Fruit fly (Drosophila melanogaster) whole organism, embryonic: ENCODE data around the gene svp.

ENCODE experiments used
- Bgb ChIP-seq: fragments of 200-800 bp; sonication (Bioruptor generic); IDR thresholded peaks from 2 replicates; pipeline ENCODE4 v1.3.6; 2022; ENCODE audit warnings: missing biosample characterization, missing genetic modification characterization; ENCODE audit not compliant: partially characterized antibody
- BtbVII ChIP-seq: fragments of 200-800 bp; sonication (Bioruptor generic); optimal IDR thresholded peaks from 3 replicates; lab custom pipeline; 2017; ENCODE audit warnings: missing biosample characterization, mild to moderate bottlenecking, missing genetic modification characterization
- CG10267 ChIP-seq: fragments of 200-800 bp; sonication (Bioruptor generic); optimal IDR thresholded peaks from 2 replicates; lab custom pipeline; 2018; ENCODE audit warnings: missing biosample characterization, mild to moderate bottlenecking, missing genetic modification characterization, moderate library complexity
- CG12769 ChIP-seq: fragments of 200-800 bp; sonication (Bioruptor generic); optimal IDR thresholded peaks from 2 replicates; lab custom pipeline; 2019; ENCODE audit warnings: missing biosample characterization, mild to moderate bottlenecking, missing genetic modification characterization, moderate library complexity
- CG1602 ChIP-seq: fragments of 200-800 bp; sonication (Bioruptor generic); optimal IDR thresholded peaks from 3 replicates; lab custom pipeline; 2016; ENCODE audit warnings: missing biosample characterization, missing genetic modification characterization
- CG16813 ChIP-seq: fragments of 200-800 bp; sonication (Bioruptor generic); IDR thresholded peaks from 3 replicates; pipeline ENCODE4 v1.3.6; 2022; ENCODE audit warnings: missing biosample characterization, missing genetic modification characterization; ENCODE audit not compliant: partially characterized antibody
- CG16815 ChIP-seq: fragments of 200-800 bp; sonication (Bioruptor generic); optimal IDR thresholded peaks from 3 replicates; lab custom pipeline; 2017; ENCODE audit warnings: missing biosample characterization, mild to moderate bottlenecking, missing genetic modification characterization
- CG17568 ChIP-seq: fragments of 200-800 bp; sonication (Bioruptor generic); optimal IDR thresholded peaks from 2 replicates; lab custom pipeline; 2018; ENCODE audit warnings: missing biosample characterization, mild to moderate bottlenecking, missing genetic modification characterization, moderate library complexity
- CG2875 ChIP-seq: fragments of 200-800 bp; sonication (Bioruptor generic); optimal IDR thresholded peaks from 2 replicates; lab custom pipeline; 2017; ENCODE audit warnings: missing biosample characterization, mild to moderate bottlenecking, missing genetic modification characterization, missing genetic modification reagents
- CG30403 ChIP-seq: fragments of 200-800 bp; sonication (Bioruptor generic); optimal IDR thresholded peaks from 3 replicates; lab custom pipeline; 2016; ENCODE audit warnings: missing biosample characterization, missing genetic modification characterization
- CG31441 ChIP-seq: fragments of 200-800 bp; sonication (Bioruptor generic); IDR thresholded peaks from 2 replicates; pipeline ENCODE4 v1.3.6; 2022; ENCODE audit warnings: missing biosample characterization, missing genetic modification characterization
- CG34422 ChIP-seq: fragments of 200-800 bp; sonication (Bioruptor generic); IDR thresholded peaks from 3 replicates; pipeline ENCODE4 v1.3.6; 2022; ENCODE audit warnings: missing biosample characterization, missing genetic modification characterization
- CG4328 ChIP-seq: fragments of 200-800 bp; sonication (Bioruptor generic); optimal IDR thresholded peaks from 3 replicates; lab custom pipeline; 2017; ENCODE audit warnings: missing biosample characterization, missing genetic modification reagents, missing genetic modification characterization
- CG4424 ChIP-seq: fragments of 200-800 bp; sonication (Bioruptor generic); optimal IDR thresholded peaks from 3 replicates; lab custom pipeline; 2016; ENCODE audit warnings: missing biosample characterization, missing genetic modification characterization
- CG4854 ChIP-seq: fragments of 200-800 bp; sonication (Bioruptor generic); optimal IDR thresholded peaks from 2 replicates; lab custom pipeline; 2016; ENCODE audit warnings: missing biosample characterization, missing genetic modification characterization, inconsistent platforms
- CG6813 ChIP-seq: fragments of 200-800 bp; sonication (Bioruptor generic); optimal IDR thresholded peaks from 2 replicates; lab custom pipeline; 2017; ENCODE audit warnings: missing biosample characterization, missing genetic modification characterization, mild to moderate bottlenecking, moderate library complexity, missing genetic modification reagents
- CG6854 ChIP-seq: fragments of 200-800 bp; sonication (Bioruptor generic); optimal IDR thresholded peaks from 3 replicates; lab custom pipeline; 2017; ENCODE audit warnings: missing biosample characterization, mild to moderate bottlenecking, missing genetic modification characterization
- CG9817 ChIP-seq: fragments of 200-800 bp; sonication (Bioruptor generic); optimal IDR thresholded peaks from 2 replicates; lab custom pipeline; 2018; ENCODE audit warnings: missing biosample characterization, mild to moderate bottlenecking, missing genetic modification characterization, moderate library complexity
- CG9876 ChIP-seq: fragments of 200-800 bp; sonication (Bioruptor generic); optimal IDR thresholded peaks from 2 replicates; lab custom pipeline; 2016; ENCODE audit warnings: missing biosample characterization, missing genetic modification characterization
- D19A ChIP-seq: fragments of 200-800 bp; optimal IDR thresholded peaks from 3 replicates; lab custom pipeline; 2019; ENCODE audit warnings: missing biosample characterization, mild to moderate bottlenecking, missing genetic modification characterization, moderate library complexity
- Dek ChIP-seq: fragments of 200-800 bp; sonication (Bioruptor generic); optimal IDR thresholded peaks from 3 replicates; lab custom pipeline; 2019; ENCODE audit warnings: missing biosample characterization, mild to moderate bottlenecking, missing genetic modification characterization, moderate library complexity
- Dfd ChIP-seq, 2 experiments: fragments of >200 bp; optimal IDR thresholded peaks; 2 replicates each; lab custom pipeline; 2017; ENCODE audit warnings: missing biosample characterization in 2 of 2, missing genetic modification characterization in 2 of 2
- E2f1 ChIP-seq: fragments of 200-800 bp; sonication (Bioruptor generic); IDR thresholded peaks from 2 replicates; pipeline ENCODE4 v1.3.6; 2022; ENCODE audit warnings: missing biosample characterization, missing genetic modification characterization
- ERR ChIP-seq: fragments of 200-800 bp; sonication (Bioruptor generic); optimal IDR thresholded peaks from 2 replicates; lab custom pipeline; 2016; ENCODE audit warnings: missing biosample characterization, missing genetic modification characterization
- Hr3 ChIP-seq: fragments of 200-800 bp; sonication (Bioruptor generic); optimal IDR thresholded peaks from 3 replicates; lab custom pipeline; 2016; ENCODE audit warnings: missing biosample characterization, missing genetic modification characterization
- Mes4 ChIP-seq: fragments of 200-800 bp; sonication (Bioruptor generic); optimal IDR thresholded peaks from 2 replicates; lab custom pipeline; 2016; ENCODE audit warnings: missing biosample characterization, missing genetic modification characterization
- NC2α ChIP-seq: fragments of 200-800 bp; sonication (Bioruptor generic); optimal IDR thresholded peaks from 2 replicates; lab custom pipeline; 2016; ENCODE audit warnings: missing biosample characterization, missing genetic modification characterization
- NFAT ChIP-seq: fragments of 200-800 bp; sonication (Bioruptor generic); IDR thresholded peaks from 2 replicates; pipeline ENCODE4 v1.3.6; 2022; ENCODE audit warnings: missing biosample characterization, missing genetic modification characterization
- Rfx ChIP-seq: fragments of 200-800 bp; sonication (Bioruptor generic); IDR thresholded peaks from 2 replicates; pipeline ENCODE4 v1.3.6; 2022; ENCODE audit warnings: missing biosample characterization, missing genetic modification characterization
- Sox102F ChIP-seq: fragments of 200-800 bp; sonication (Bioruptor generic); optimal IDR thresholded peaks from 2 replicates; lab custom pipeline; 2018; ENCODE audit warnings: missing biosample characterization, mild to moderate bottlenecking, missing genetic modification characterization, moderate library complexity
- Sry-δ ChIP-seq: fragments of 200-800 bp; sonication (Bioruptor generic); optimal IDR thresholded peaks from 2 replicates; lab custom pipeline; 2016; ENCODE audit warnings: missing biosample characterization, missing genetic modification characterization
- Stat92E ChIP-seq, 3 experiments: fragments of >200 bp in 2 of 3; fragments of 200-800 bp in 1 of 3; sonication (Bioruptor generic) in 1 of 3; optimal IDR thresholded peaks; 2 replicates each; lab custom pipeline; 2017 to 2019; ENCODE audit warnings: missing biosample characterization in 3 of 3, missing genetic modification characterization in 3 of 3, mild to moderate bottlenecking in 1 of 3, moderate library complexity in 1 of 3
- Taf1 ChIP-seq: fragments of 200-800 bp; sonication (Bioruptor generic); IDR thresholded peaks from 2 replicates; pipeline ENCODE4 v1.3.6; 2022; ENCODE audit warnings: missing biosample characterization, missing genetic modification characterization
- Tbp ChIP-seq: fragments of >200 bp; optimal IDR thresholded peaks from 2 replicates; lab custom pipeline; 2018; ENCODE audit warnings: missing biosample characterization, missing genetic modification characterization
- ase ChIP-seq: fragments of 200-800 bp; sonication (Bioruptor generic); IDR thresholded peaks from 3 replicates; pipeline ENCODE4 v1.3.6; 2022; ENCODE audit warnings: missing biosample characterization, missing genetic modification characterization
- ash1 ChIP-seq: fragments of 200-800 bp; sonication (Bioruptor generic); optimal IDR thresholded peaks from 2 replicates; lab custom pipeline; 2018; ENCODE audit warnings: missing biosample characterization, mild to moderate bottlenecking, missing genetic modification characterization
- bigmax ChIP-seq: fragments of 200-800 bp; sonication (Bioruptor generic); optimal IDR thresholded peaks from 2 replicates; lab custom pipeline; 2018; ENCODE audit warnings: missing biosample characterization, mild to moderate bottlenecking, missing genetic modification characterization
- chinmo ChIP-seq: fragments of 200-800 bp; sonication (Bioruptor generic); IDR thresholded peaks from 4 replicates; pipeline ENCODE4 v1.3.6; 2022; ENCODE audit warnings: missing biosample characterization, missing genetic modification characterization; ENCODE audit not compliant: partially characterized antibody
- da ChIP-seq: fragments of 200-800 bp; sonication (Bioruptor generic); optimal IDR thresholded peaks from 2 replicates; lab custom pipeline; 2016; ENCODE audit warnings: missing biosample characterization, missing genetic modification characterization
- h ChIP-seq: fragments of >200 bp; optimal IDR thresholded peaks from 2 replicates; lab custom pipeline; 2017
- her ChIP-seq: fragments of 200-800 bp; sonication (Bioruptor generic); optimal IDR thresholded peaks from 2 replicates; lab custom pipeline; 2016; ENCODE audit warnings: missing biosample characterization, missing genetic modification characterization
- hkb ChIP-seq, 2 experiments: fragments of 200-800 bp in 1 of 2; fragments of >200 bp in 1 of 2; sonication (Bioruptor generic) in 1 of 2; IDR thresholded peaks in 1 of 2; optimal IDR thresholded peaks in 1 of 2; 2 replicates each; pipeline versions ENCODE4 v1.3.6 to Lab custom; 2017 to 2022; ENCODE audit warnings: missing biosample characterization in 1 of 2, missing genetic modification characterization in 1 of 2
- luna ChIP-seq: fragments of 200-800 bp; sonication (Bioruptor generic); optimal IDR thresholded peaks from 2 replicates; lab custom pipeline; 2016; ENCODE audit warnings: missing biosample characterization, missing genetic modification characterization
- pzg ChIP-seq: fragments of 200-800 bp; sonication (Bioruptor generic); optimal IDR thresholded peaks from 3 replicates; lab custom pipeline; 2018; ENCODE audit warnings: missing biosample characterization, mild to moderate bottlenecking, missing genetic modification characterization, moderate library complexity
- salm ChIP-seq: fragments of 200-800 bp; sonication (Bioruptor generic); optimal IDR thresholded peaks from 2 replicates; lab custom pipeline; 2018; ENCODE audit warnings: missing biosample characterization, mild to moderate bottlenecking, missing genetic modification characterization
- sc ChIP-seq, 3 experiments: fragments of >200 bp in 2 of 3; fragments of 200-800 bp in 1 of 3; sonication (Bioruptor generic) in 1 of 3; optimal IDR thresholded peaks; 2 replicates in 2 of 3; 3 replicates in 1 of 3; lab custom pipeline; 2017; ENCODE audit warnings: mild to moderate bottlenecking in 1 of 3, missing biosample characterization in 1 of 3, missing genetic modification characterization in 1 of 3, missing genetic modification reagents in 1 of 3
- slou ChIP-seq: fragments of 200-800 bp; sonication (Bioruptor generic); optimal IDR thresholded peaks from 3 replicates; lab custom pipeline; 2016; ENCODE audit warnings: missing biosample characterization, missing genetic modification characterization
- slp2 ChIP-seq: fragments of 200-800 bp; sonication (Bioruptor generic); optimal IDR thresholded peaks from 2 replicates; lab custom pipeline; 2016; ENCODE audit warnings: missing biosample characterization, missing genetic modification characterization
- ssp ChIP-seq: fragments of 200-800 bp; sonication (Bioruptor generic); IDR thresholded peaks from 2 replicates; pipeline ENCODE4 v1.3.6; 2022; ENCODE audit warnings: missing biosample characterization, missing genetic modification characterization

svp gene

DNA sequence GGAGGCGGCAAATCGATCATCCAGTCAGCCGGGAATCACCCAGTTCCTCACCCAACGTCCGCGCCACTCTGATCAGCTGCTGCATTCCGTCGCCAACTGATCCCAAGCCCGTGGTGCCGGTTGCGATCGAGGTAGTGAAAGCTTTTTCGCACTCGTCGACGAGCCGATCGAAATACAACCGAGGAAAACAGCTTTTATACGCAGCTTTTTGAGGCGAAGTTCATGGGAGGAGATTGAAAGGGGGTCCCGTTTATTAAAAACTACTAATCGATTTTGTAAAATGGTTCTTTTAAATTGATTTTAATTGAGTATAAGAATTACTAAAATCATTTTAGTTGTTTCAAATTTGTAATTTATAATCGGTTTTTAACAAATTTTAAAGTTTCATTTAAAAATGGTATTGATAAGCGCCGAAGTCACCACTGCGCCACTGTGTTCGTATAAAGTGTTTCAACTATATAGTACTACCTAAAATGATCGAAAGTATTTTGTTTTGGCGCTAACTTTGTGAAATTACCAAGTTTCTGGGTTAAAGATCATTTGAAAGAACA is 37.1 kb upstream of the svp start, which contains the start of gene CG4860 (continued):
- no peak for TF ChIP-seq CG16813 (GFP tag; lab: Robert Waterston, UW)
- peak; percentile 61 for TF ChIP-seq CG4328 (GFP tag; lab: Kevin White, UChicago)
- TF ChIP-seq da (GFP tag; lab: Kevin White, UChicago): peak; percentile 42
- no peak for TF ChIP-seq sc (optimal IDR thresholded peaks at IDR 0.05; lab: Kevin White, UChicago)
- peak; percentile 33 for TF ChIP-seq sc (GFP tag; optimal IDR thresholded peaks at IDR 0.05; lab: Kevin White, UChicago)
- TF ChIP-seq CG4854: peak; percentile 64
- no peak for TF ChIP-seq Stat92E (GFP tag; optimal IDR thresholded peaks at IDR 0.05; lab: Kevin White, UChicago)
- TF ChIP-seq her (GFP tag; lab: Kevin White, UChicago): peak; percentile 76
- peak; percentile 87 for TF ChIP-seq CG34422 (GFP tag; lab: Robert Waterston, UW)
- TF ChIP-seq NC2α: peak; percentile 56
- peak; percentile 62 for TF ChIP-seq CG6854 (GFP tag; lab: Kevin White, UChicago)
- TF ChIP-seq CG2875 (GFP tag; lab: Kevin White, UChicago): peak; percentile 76
- peak; percentile 92 for TF ChIP-seq NFAT (GFP tag; lab: Robert Waterston, UW)
- peak; percentile 70 for TF ChIP-seq CG10267 (tag; lab: Kevin White, UChicago)
- TF ChIP-seq ash1 (GFP tag; lab: Kevin White, UChicago): no peak
- peak; percentile 80 for TF ChIP-seq CG1602 (GFP tag; lab: Kevin White, UChicago)
- no peak for TF ChIP-seq h (lab: Kevin White, UChicago)
- peak; percentile 68 for TF ChIP-seq ssp
- TF ChIP-seq salm: peak; percentile 81
- peak; percentile 92 for TF ChIP-seq CG9817
- TF ChIP-seq CG6813 (GFP tag; lab: Kevin White, UChicago): peak; percentile 52
- peak; percentile 88 for TF ChIP-seq CG4424 (GFP tag; lab: Kevin White, UChicago)
- peak; percentile 44 for TF ChIP-seq ERR
- peak; percentile 75 for TF ChIP-seq D19A (tag; lab: Kevin White, UChicago)
- TF ChIP-seq Mes4 (GFP tag; lab: Kevin White, UChicago): peak; percentile 70
- no peak for TF ChIP-seq hkb (optimal IDR thresholded peaks at IDR 0.05; lab: Kevin White, UChicago)
- peak; percentile 90 for TF ChIP-seq hkb (GFP tag; IDR thresholded peaks at IDR 0.05; lab: Robert Waterston, UW)
- TF ChIP-seq Sox102F (GFP tag; lab: Kevin White, UChicago): peak; percentile 92
- peak; percentile 94 for TF ChIP-seq Rfx (GFP tag; lab: Robert Waterston, UW)
- TF ChIP-seq chinmo (GFP tag; lab: Robert Waterston, UW): no peak
- TF ChIP-seq Tbp: no peak
- TF ChIP-seq luna (GFP tag; lab: Kevin White, UChicago): peak; percentile 70
- peak; percentile 81 for TF ChIP-seq Hr3
- peak; percentile 64 for TF ChIP-seq CG16815
- peak; percentile 71 for TF ChIP-seq BtbVII (GFP tag; lab: Kevin White, UChicago)
- no peak for TF ChIP-seq Dfd (GFP tag; optimal IDR thresholded peaks at IDR 0.05; lab: Kevin White, UChicago)
- TF ChIP-seq pzg (GFP tag; lab: Kevin White, UChicago): peak; percentile 5
- TF ChIP-seq CG31441: peak; percentile 91
- TF ChIP-seq CG12769: peak; percentile 75
- peak; percentile 89 for TF ChIP-seq E2f1 (GFP tag; lab: Robert Waterston, UW)
- peak; percentile 34 for TF ChIP-seq Sry-δ (GFP tag; lab: Kevin White, UChicago)
- peak; percentile 71; the same call in 1 of the 2 replicates for TF ChIP-seq Taf1 (GFP tag; lab: Robert Waterston, UW)
- no peak for TF ChIP-seq CG17568
- peak; percentile 84 for TF ChIP-seq slou
- TF ChIP-seq CG9876 (GFP tag; lab: Kevin White, UChicago): peak; percentile 60
- TF ChIP-seq Dek (tag; lab: Kevin White, UChicago): peak; percentile 90
- TF ChIP-seq slp2: peak; percentile 78
- no peak for TF ChIP-seq Bgb (GFP tag; lab: Robert Waterston, UW)
- peak; percentile 95 for TF ChIP-seq CG30403
- no peak for TF ChIP-seq bigmax (GFP tag; lab: Kevin White, UChicago)
- TF ChIP-seq ase (GFP tag; lab: Robert Waterston, UW): peak; percentile 86; the same call in 2 of the 3 replicates
